Worm (Caenorhabditis elegans): ENCODE data around the gene msp-142.
"Not testable (repeated sequence)": the region's sequence is repeated elsewhere in the genome, so short reads cannot be mapped to it uniquely, and the experiment has no call there.

The msp-142 gene

DNA sequence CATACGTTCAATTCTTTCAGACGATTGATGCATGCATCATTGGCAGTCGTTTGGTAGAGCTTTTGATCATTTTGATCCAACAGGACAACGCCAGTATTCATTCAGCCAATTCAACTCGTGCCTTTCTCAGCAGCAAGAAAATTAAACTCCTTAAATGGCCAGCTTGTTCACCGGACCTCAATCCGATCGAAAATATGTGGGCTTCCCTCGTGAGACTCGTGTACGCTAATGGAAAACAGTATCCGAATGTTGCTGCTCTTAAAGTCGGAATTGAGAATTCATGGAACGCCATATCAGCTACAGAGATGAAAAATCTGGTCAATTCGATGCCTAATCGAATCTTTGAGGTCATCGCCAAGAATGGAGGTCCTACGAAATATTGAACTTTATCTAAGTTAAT, 17.7 kb downstream of the msp-142 start, which contains the start of gene wago-5:
Gene wago-5, minus strand, starts transcription at position 101 of the 400 bp plus-strand sequence.
- not testable (repeated sequence) for TF ChIP-seq sox-4, ets-4, che-1 (tag; optimal IDR thresholded peaks at IDR 0.05)

ce11 chrII:5816346-5816745, 18.6 kb downstream of the msp-142 start, which contains the start of gene ZK1248.20:
TSS of gene ZK1248.20 (plus strand) at chrII:5816646.
- TF ChIP-seq fkh-6 (tag; optimal IDR thresholded peaks at IDR 0.05), result no peak
- no peak for TF ChIP-seq C08G9.2 (tag; optimal IDR thresholded peaks at IDR 0.05)
- TF ChIP-seq unc-42 (tag; optimal IDR thresholded peaks at IDR 0.05), result no peak
- no peak for TF ChIP-seq odd-2 (tag; optimal IDR thresholded peaks at IDR 0.05)
- TF ChIP-seq sox-4 (tag; optimal IDR thresholded peaks at IDR 0.05), result no peak
- TF ChIP-seq ceh-34 (tag; optimal IDR thresholded peaks at IDR 0.05), result no peak
- TF ChIP-seq ceh-24 (tag; optimal IDR thresholded peaks at IDR 0.05), result no peak
- no peak for TF ChIP-seq nhr-232 (tag; optimal IDR thresholded peaks at IDR 0.05)
- TF ChIP-seq pha-4 (tag; optimal IDR thresholded peaks at IDR 0.05), result no peak
- TF ChIP-seq ceh-45 (GFP tag; IDR thresholded peaks at IDR 0.05), result no peak
- no peak for TF ChIP-seq unc-86 (tag; optimal IDR thresholded peaks at IDR 0.05)
- no peak for TF ChIP-seq ama-1 (optimal IDR thresholded peaks at IDR 0.05)
- no peak for TF ChIP-seq pax-1 (tag; optimal IDR thresholded peaks at IDR 0.05)
- TF ChIP-seq ahr-1 (tag; optimal IDR thresholded peaks at IDR 0.05), result no peak

- no peak for TF ChIP-seq sdc-2 (tag; optimal IDR thresholded peaks at IDR 0.05)
- TF ChIP-seq ceh-18 (tag; optimal IDR thresholded peaks at IDR 0.05), result no peak
- TF ChIP-seq nfya-1 (tag; optimal IDR thresholded peaks at IDR 0.05), result no peak
- TF ChIP-seq unc-55 (GFP tag; optimal IDR thresholded peaks at IDR 0.05), result no peak
- no peak for TF ChIP-seq ceh-19 (GFP tag; optimal IDR thresholded peaks at IDR 0.05)
- TF ChIP-seq fkh-6 (tag; optimal IDR thresholded peaks at IDR 0.05), result no peak
- no peak for TF ChIP-seq unc-3 (GFP tag; conservative IDR thresholded peaks at IDR 0.05)
- TF ChIP-seq unc-3 (tag; optimal IDR thresholded peaks at IDR 0.05), result no peak
- no peak for TF ChIP-seq hlh-6 (tag; optimal IDR thresholded peaks at IDR 0.05)
- no peak for TF ChIP-seq ceh-34 (tag; optimal IDR thresholded peaks at IDR 0.05)
- TF ChIP-seq ttx-3 (tag; optimal IDR thresholded peaks at IDR 0.05), result no peak
- no peak for TF ChIP-seq pag-3 (tag; optimal IDR thresholded peaks at IDR 0.05; ENCODE audit: borderline replicate concordance)
These were observed 20.6 kb downstream of the msp-142 start, which contains the start of gene ZK1248.4 for ce11 chrII:5818298-5818697. TSS of gene ZK1248.4 (plus strand) at chrII:5818598.

DNA sequence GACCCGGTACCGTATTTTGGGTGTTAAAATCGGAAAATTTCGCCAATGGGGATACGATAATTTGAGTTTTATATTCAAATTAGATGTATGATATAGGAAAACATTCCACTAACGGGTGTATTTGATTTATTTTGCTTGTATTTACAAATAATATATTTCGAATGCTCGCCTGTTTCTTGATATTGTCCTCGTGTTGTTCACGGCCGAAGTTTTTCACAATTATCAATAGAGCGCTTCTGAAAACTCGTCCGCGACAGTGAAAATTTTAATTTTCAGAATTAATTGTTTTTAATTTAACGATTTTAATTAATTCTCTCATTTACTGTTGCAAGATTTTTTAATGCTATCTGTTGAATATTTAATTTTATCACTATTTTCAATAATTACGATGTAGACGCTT, 21.9 kb downstream of the msp-142 start:
- TF ChIP-seq hlh-8 (tag; optimal IDR thresholded peaks at IDR 0.05) (peak; percentile 11), hlh-15 (tag; optimal IDR thresholded peaks at IDR 0.05) (no peak), tbx-2 (tag; optimal IDR thresholded peaks at IDR 0.05) (peak; percentile 65), unc-42 (tag; optimal IDR thresholded peaks at IDR 0.05) (peak; percentile 13), zip-5 (tag; optimal IDR thresholded peaks at IDR 0.05) (peak; percentile 24), ceh-19 (GFP tag; optimal IDR thresholded peaks at IDR 0.05) (no peak), pat-9 (tag; optimal IDR thresholded peaks at IDR 0.05) (no peak), tbx-7 (tag; optimal IDR thresholded peaks at IDR 0.05) (no peak), ceh-30 (tag; optimal IDR thresholded peaks at IDR 0.05) (no peak), ahr-1 (tag; optimal IDR thresholded peaks at IDR 0.05) (no peak), pha-2 (tag; optimal IDR thresholded peaks at IDR 0.05) (no peak), sox-4 (tag; optimal IDR thresholded peaks at IDR 0.05) (no peak), ceh-14 (tag; optimal IDR thresholded peaks at IDR 0.05) (peak; percentile 26), C08G9.2 (tag; optimal IDR thresholded peaks at IDR 0.05) (peak; percentile 68), hlh-13 (GFP tag; optimal IDR thresholded peaks at IDR 0.05) (no peak), nfya-1 (tag; optimal IDR thresholded peaks at IDR 0.05) (no peak), ama-1 (optimal IDR thresholded peaks at IDR 0.05) (no peak), fkh-6 (tag; optimal IDR thresholded peaks at IDR 0.05) (peak; percentile 12), unc-3 (GFP tag; conservative IDR thresholded peaks at IDR 0.05) (no peak), unc-3 (tag; optimal IDR thresholded peaks at IDR 0.05) (no peak), madf-2 (tag; optimal IDR thresholded peaks at IDR 0.05) (no peak), K09A11.1 (tag; optimal IDR thresholded peaks at IDR 0.05; ENCODE audit: insufficient read depth) (no peak), ceh-31 (tag; optimal IDR thresholded peaks at IDR 0.05) (peak; percentile 71), ets-4 (tag; optimal IDR thresholded peaks at IDR 0.05) (peak; percentile 63), ceh-2 (tag; optimal IDR thresholded peaks at IDR 0.05) (peak; percentile 70), ref-2 (tag; optimal IDR thresholded peaks at IDR 0.05) (peak; percentile 48), sdc-2 (tag; optimal IDR thresholded peaks at IDR 0.05) (no peak), nhr-11 (tag; optimal IDR thresholded peaks at IDR 0.05) (no peak), ceh-22 (tag; optimal IDR thresholded peaks at IDR 0.05) (no peak)

All from whole organism, late embryonic.